Worm (Caenorhabditis elegans) whole organism, L3 larva: ENCODE results near the gene lys-2.

Experiments used
- R02D3.7 ChIP-seq: fragments of 150-350 bp; optimal IDR thresholded peaks from 2 replicates; lab custom pipeline; 2014; ENCODE audit warnings: missing biosample characterization, missing genetic modification characterization
- ZK546.5 ChIP-seq: sonication (generic microtip); optimal IDR thresholded peaks from 2 replicates; lab custom pipeline; 2017; ENCODE audit warnings: missing biosample characterization, missing genetic modification characterization
- aly-2 ChIP-seq: fragments of 150-350 bp; optimal IDR thresholded peaks from 2 replicates; lab custom pipeline; 2014; ENCODE audit warnings: missing biosample characterization, missing genetic modification characterization
- ama-1 ChIP-seq: fragments of 150-350 bp; optimal IDR thresholded peaks from 2 replicates; lab custom pipeline; 2018
- ceh-16 ChIP-seq: sonication (generic microtip); optimal IDR thresholded peaks from 2 replicates; lab custom pipeline; 2017; ENCODE audit warnings: missing biosample characterization, missing genetic modification characterization
- ceh-28 ChIP-seq: fragments of 150-350 bp; optimal IDR thresholded peaks from 2 replicates; lab custom pipeline; 2014; ENCODE audit warnings: missing biosample characterization, missing genetic modification reagents, missing genetic modification characterization
- ceh-82 ChIP-seq: fragments of 150-350 bp; optimal IDR thresholded peaks from 2 replicates; lab custom pipeline; 2014; ENCODE audit warnings: missing biosample characterization, missing genetic modification characterization
- ceh-9 ChIP-seq: sonication (generic microtip); optimal IDR thresholded peaks from 2 replicates; lab custom pipeline; 2018; ENCODE audit warnings: missing biosample characterization, missing genetic modification characterization
- egl-27 ChIP-seq: sonication (generic microtip); optimal IDR thresholded peaks from 4 replicates; lab custom pipeline; 2017; ENCODE audit warnings: missing biosample characterization, missing genetic modification reagents, missing genetic modification characterization
- egl-5 ChIP-seq: fragments of 150-350 bp; optimal IDR thresholded peaks from 2 replicates; lab custom pipeline; 2017; ENCODE audit warnings: missing biosample characterization, missing genetic modification reagents, missing genetic modification characterization, inconsistent platforms
- elt-1 ChIP-seq: fragments of 150-350 bp; optimal IDR thresholded peaks from 2 replicates; lab custom pipeline; 2014; ENCODE audit warnings: missing biosample characterization, missing genetic modification characterization
- elt-2 ChIP-seq: sonication (generic microtip); optimal IDR thresholded peaks from 2 replicates; lab custom pipeline; 2016; ENCODE audit warnings: missing genetic modification reagents, mild to moderate bottlenecking, missing genetic modification characterization, missing compliant biosample characterization
- elt-3 ChIP-seq, 3 experiments: fragments of 150-350 bp in 1 of 3; sonication (generic microtip) in 2 of 3; optimal IDR thresholded peaks; 2 replicates in 2 of 3; 4 replicates in 1 of 3; lab custom pipeline; 2014 to 2017; ENCODE audit warnings: missing biosample characterization in 3 of 3, missing genetic modification characterization in 3 of 3
- eor-1 ChIP-seq, 2 experiments: fragments of 150-350 bp; optimal IDR thresholded peaks; 2 replicates each; lab custom pipeline; 2014 to 2018; ENCODE audit warnings: missing biosample characterization in 2 of 2, missing genetic modification characterization in 2 of 2
- fkh-10 ChIP-seq: sonication (generic microtip); optimal IDR thresholded peaks from 2 replicates; lab custom pipeline; 2017; ENCODE audit warnings: missing biosample characterization, missing genetic modification reagents, missing genetic modification characterization
- fkh-2 ChIP-seq: fragments of 150-350 bp; optimal IDR thresholded peaks from 2 replicates; lab custom pipeline; 2014; ENCODE audit warnings: missing biosample characterization, missing genetic modification reagents, missing genetic modification characterization
- fos-1 ChIP-seq: fragments of 150-350 bp; optimal IDR thresholded peaks from 2 replicates; lab custom pipeline; 2014; ENCODE audit warnings: missing biosample characterization, missing genetic modification characterization
- hmg-11 ChIP-seq: sonication (generic microtip); optimal IDR thresholded peaks from 2 replicates; lab custom pipeline; 2016; ENCODE audit warnings: missing genetic modification characterization, missing compliant biosample characterization
- jun-1 ChIP-seq: fragments of 150-350 bp; optimal IDR thresholded peaks from 2 replicates; lab custom pipeline; 2014; ENCODE audit warnings: missing biosample characterization, missing genetic modification reagents, missing genetic modification characterization
- lin-15B ChIP-seq: fragments of 150-350 bp; optimal IDR thresholded peaks from 2 replicates; lab custom pipeline; 2014; ENCODE audit warnings: missing biosample characterization, missing genetic modification characterization
- lin-39 ChIP-seq: fragments of 150-350 bp; optimal IDR thresholded peaks from 2 replicates; lab custom pipeline; 2018; ENCODE audit warnings: missing biosample characterization, missing genetic modification reagents, missing genetic modification characterization
- lsy-12 ChIP-seq: sonication (generic microtip); optimal IDR thresholded peaks from 2 replicates; lab custom pipeline; 2016; ENCODE audit warnings: mild to moderate bottlenecking, missing genetic modification characterization, missing compliant biosample characterization
- mdl-1 ChIP-seq: fragments of 150-350 bp; optimal IDR thresholded peaks from 2 replicates; lab custom pipeline; 2014; ENCODE audit warnings: missing biosample characterization, missing genetic modification characterization
- nfya-1 ChIP-seq: sonication (generic microtip); optimal IDR thresholded peaks from 2 replicates; lab custom pipeline; 2017; ENCODE audit warnings: missing genetic modification characterization, mild to moderate bottlenecking, missing compliant biosample characterization, antibody characterized with exemption, moderate library complexity; ENCODE audit not compliant: insufficient read depth
- nhr-11 ChIP-seq: fragments of 150-350 bp; optimal IDR thresholded peaks from 2 replicates; lab custom pipeline; 2014; ENCODE audit warnings: missing biosample characterization, missing genetic modification characterization
- nhr-12 ChIP-seq: fragments of 150-350 bp; optimal IDR thresholded peaks from 2 replicates; lab custom pipeline; 2014; ENCODE audit warnings: missing biosample characterization, missing genetic modification characterization
- nhr-23 ChIP-seq: fragments of 150-350 bp; optimal IDR thresholded peaks from 2 replicates; lab custom pipeline; 2014; ENCODE audit warnings: missing biosample characterization, missing genetic modification reagents, missing genetic modification characterization
- nhr-237 ChIP-seq: fragments of 150-350 bp; optimal IDR thresholded peaks from 2 replicates; lab custom pipeline; 2014; ENCODE audit warnings: missing biosample characterization, missing genetic modification characterization
- nhr-28 ChIP-seq: fragments of 150-350 bp; optimal IDR thresholded peaks from 2 replicates; lab custom pipeline; 2014; ENCODE audit warnings: missing biosample characterization, missing genetic modification characterization
- nhr-43 ChIP-seq: sonication (generic microtip); optimal IDR thresholded peaks from 2 replicates; lab custom pipeline; 2016; ENCODE audit warnings: mild to moderate bottlenecking, missing genetic modification characterization, missing compliant biosample characterization; ENCODE audit not compliant: poor library complexity, severe bottlenecking
- nhr-67 ChIP-seq: fragments of 150-350 bp; optimal IDR thresholded peaks from 2 replicates; lab custom pipeline; 2014; ENCODE audit warnings: missing biosample characterization, missing genetic modification characterization
- nhr-77 ChIP-seq: fragments of 150-350 bp; optimal IDR thresholded peaks from 2 replicates; lab custom pipeline; 2014; ENCODE audit warnings: missing biosample characterization, missing genetic modification characterization
- pqm-1 ChIP-seq: fragments of 150-350 bp; optimal IDR thresholded peaks from 2 replicates; lab custom pipeline; 2017; ENCODE audit warnings: missing biosample characterization, missing genetic modification characterization, inconsistent platforms
- sea-2 ChIP-seq: fragments of 150-350 bp; sonication (generic microtip); optimal IDR thresholded peaks from 4 replicates; lab custom pipeline; 2014; ENCODE audit warnings: missing biosample characterization, missing genetic modification reagents, missing genetic modification characterization
- snpc-4 ChIP-seq: fragments of 150-350 bp; optimal IDR thresholded peaks from 2 replicates; lab custom pipeline; 2014; ENCODE audit warnings: missing biosample characterization, missing genetic modification characterization
- tbx-2 ChIP-seq: sonication (generic microtip); optimal IDR thresholded peaks from 2 replicates; lab custom pipeline; 2016; ENCODE audit warnings: mild to moderate bottlenecking, missing genetic modification characterization, missing compliant biosample characterization
- unc-39 ChIP-seq: sonication (generic microtip); optimal IDR thresholded peaks from 4 replicates; lab custom pipeline; 2017; ENCODE audit warnings: missing biosample characterization, missing genetic modification characterization
- unc-62 ChIP-seq: fragments of 150-350 bp; sonication (generic microtip); optimal IDR thresholded peaks from 4 replicates; lab custom pipeline; 2014; ENCODE audit warnings: missing biosample characterization, missing genetic modification reagents, missing genetic modification characterization
- zag-1 ChIP-seq: fragments of 150-350 bp; optimal IDR thresholded peaks from 2 replicates; lab custom pipeline; 2014; ENCODE audit warnings: missing biosample characterization, missing genetic modification characterization
- ztf-11 ChIP-seq: fragments of 150-350 bp; optimal IDR thresholded peaks from 2 replicates; lab custom pipeline; 2014; ENCODE audit warnings: missing biosample characterization, missing genetic modification characterization

The lys-2 gene

DNA sequence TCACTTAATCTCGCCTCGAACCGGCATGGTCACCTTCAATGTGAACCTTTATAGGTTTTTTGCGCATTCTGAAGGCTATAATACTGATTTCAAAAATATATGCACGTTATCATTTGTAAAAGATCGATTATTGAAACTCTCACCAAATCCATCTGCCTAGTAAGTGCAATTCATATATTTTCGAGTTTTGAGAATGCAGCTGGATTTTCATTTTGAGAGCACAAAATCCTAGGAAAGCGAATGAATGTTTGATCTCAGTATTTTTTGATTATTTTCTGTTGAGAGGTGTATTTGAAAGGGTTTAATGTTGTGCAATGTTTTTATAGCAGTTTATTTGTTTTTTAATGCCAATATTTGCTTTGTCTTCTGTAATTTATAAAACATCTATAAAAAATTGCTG lies 5.2 kb downstream of the lys-2 start:
- TF ChIP-seq fkh-2 (tag; lab: Kevin White, UChicago) = no peak
- no peak for TF ChIP-seq nhr-28 (tag; lab: Kevin White, UChicago)
- no peak for TF ChIP-seq lin-15B (tag; lab: Kevin White, UChicago)
- no peak for TF ChIP-seq lsy-12 (tag; lab: Kevin White, UChicago)
- TF ChIP-seq eor-1 (tag; optimal IDR thresholded peaks at IDR 0.05; lab: Kevin White, UChicago) = no peak
- TF ChIP-seq ama-1 (lab: Kevin White, UChicago) = no peak
- TF ChIP-seq nhr-67 = no peak
- TF ChIP-seq elt-3 (tag; optimal IDR thresholded peaks at IDR 0.05; lab: Kevin White, UChicago) = no peak
- no peak for TF ChIP-seq nhr-11 (tag; lab: Kevin White, UChicago)
- TF ChIP-seq jun-1 = no peak
- no peak for TF ChIP-seq ceh-82
- TF ChIP-seq R02D3.7 (tag; lab: Kevin White, UChicago) = no peak
- TF ChIP-seq ztf-11 (tag; lab: Kevin White, UChicago) = no peak

DNA sequence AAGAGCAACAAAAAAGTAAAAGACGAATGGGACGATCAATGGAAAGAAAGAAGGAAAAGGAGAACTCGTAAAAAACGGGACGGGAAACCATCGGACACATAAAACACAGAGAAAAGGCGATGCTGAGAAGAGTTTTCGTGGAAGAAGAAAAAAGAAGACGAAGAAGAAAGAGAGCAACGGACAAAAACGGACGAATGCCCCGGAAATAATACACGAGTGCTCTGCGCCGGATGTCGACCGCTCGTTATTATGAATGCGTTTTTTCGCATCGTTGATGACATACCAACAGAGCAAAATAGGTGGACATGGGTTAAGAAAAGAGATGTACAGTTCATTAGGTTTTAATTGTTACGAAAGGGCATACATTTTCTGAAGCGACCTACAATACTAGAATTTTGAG lies 5.7 kb downstream of the lys-2 start, which contains the start of gene Y22F5A.11:
Gene Y22F5A.11 (minus strand): TSS at position 28 of the 400 bp plus-strand sequence.
- no peak for TF ChIP-seq nhr-23 (tag; lab: Kevin White, UChicago)
- TF ChIP-seq unc-39 = no peak
- TF ChIP-seq unc-62 (GFP tag; lab: Kevin White, UChicago) = no peak
- no peak for TF ChIP-seq lsy-12 (tag; lab: Kevin White, UChicago)
- no peak for TF ChIP-seq elt-2 (tag; lab: Kevin White, UChicago)
- TF ChIP-seq ZK546.5 (tag; lab: Kevin White, UChicago) = no peak
- no peak for TF ChIP-seq pqm-1 (tag; lab: Kevin White, UChicago)
- TF ChIP-seq lin-39 (tag; lab: Kevin White, UChicago) = peak; percentile 42
- TF ChIP-seq ceh-9 (tag; lab: Kevin White, UChicago) = no peak
- no peak for TF ChIP-seq nhr-77
- TF ChIP-seq hmg-11 (tag; lab: Kevin White, UChicago) = peak; percentile 4
- peak; percentile 46 for TF ChIP-seq egl-5
- TF ChIP-seq nfya-1 = peak; percentile 20
- no peak for TF ChIP-seq nhr-237 (tag; lab: Kevin White, UChicago)
- peak; percentile 68 for TF ChIP-seq snpc-4 (tag; lab: Kevin White, UChicago)
- TF ChIP-seq nhr-43 (tag; lab: Kevin White, UChicago) = no peak
- TF ChIP-seq fos-1 (tag; lab: Kevin White, UChicago) = no peak
- TF ChIP-seq nhr-28 (tag; lab: Kevin White, UChicago) = no peak
- no peak for TF ChIP-seq zag-1 (tag; lab: Kevin White, UChicago)
- TF ChIP-seq nhr-67 = no peak
- no peak for TF ChIP-seq elt-1 (tag; lab: Kevin White, UChicago)
- TF ChIP-seq ceh-16 (tag; lab: Kevin White, UChicago) = no peak
- no peak for TF ChIP-seq jun-1
- no peak for TF ChIP-seq egl-27 (tag; lab: Kevin White, UChicago)
- no peak for TF ChIP-seq mdl-1 (tag; lab: Kevin White, UChicago)
- TF ChIP-seq fkh-2 (tag; lab: Kevin White, UChicago) = no peak
- no peak for TF ChIP-seq tbx-2
- no peak for TF ChIP-seq ztf-11 (tag; lab: Kevin White, UChicago)
- no peak for TF ChIP-seq nhr-12
- no peak for TF ChIP-seq eor-1 (tag; optimal IDR thresholded peaks at IDR 0.05; lab: Kevin White, UChicago)
- TF ChIP-seq nhr-11 (tag; lab: Kevin White, UChicago) = no peak
- TF ChIP-seq ama-1 (lab: Kevin White, UChicago) = no peak
- TF ChIP-seq fkh-10 (GFP tag; lab: Kevin White, UChicago) = no peak

DNA sequence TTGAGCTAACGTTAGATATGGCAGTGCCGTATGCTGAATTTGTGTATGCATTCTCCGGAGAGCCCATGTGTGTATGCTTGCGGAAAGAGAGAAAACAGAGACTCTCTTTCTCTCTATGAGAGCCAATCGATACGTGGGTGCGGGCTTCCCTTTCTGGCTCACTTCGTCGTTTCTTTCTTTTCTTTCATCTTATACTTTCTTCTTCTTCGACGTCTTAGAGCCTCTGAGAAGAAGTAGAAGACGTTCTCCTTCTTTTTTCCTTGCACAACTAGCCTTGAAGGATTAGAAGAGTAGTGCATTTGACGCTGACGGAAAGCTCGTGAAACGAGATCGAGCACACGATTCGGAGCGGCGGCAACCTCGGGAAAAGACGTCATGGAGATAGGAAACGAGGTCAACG lies 7.4 kb downstream of the lys-2 start:
- TF ChIP-seq lin-39 (tag; lab: Kevin White, UChicago) (no peak), nfya-1 (peak; percentile 77), ceh-82 (no peak), tbx-2 (no peak), ceh-28 (peak; percentile 56), nhr-77 (no peak), fkh-10 (GFP tag; lab: Kevin White, UChicago) (peak; percentile 85), aly-2 (tag; lab: Kevin White, UChicago) (no peak), sea-2 (peak; percentile 64), hmg-11 (tag; lab: Kevin White, UChicago) (peak; percentile 76), mdl-1 (tag; lab: Kevin White, UChicago) (no peak), unc-62 (GFP tag; lab: Kevin White, UChicago) (peak; percentile 81), nhr-11 (tag; lab: Kevin White, UChicago) (peak; percentile 46), elt-1 (tag; lab: Kevin White, UChicago) (peak; percentile 67), snpc-4 (tag; lab: Kevin White, UChicago) (peak; percentile 55)
- TF ChIP-seq, all 47 proteins: peak for 9
